Fruit fly (Drosophila melanogaster) whole organism, embryonic: ENCODE data around the gene CG9391.

Source experiments
- Ada2b ChIP-seq: fragments of 200-800 bp; sonication (Bioruptor generic); IDR thresholded peaks from 2 replicates; pipeline ENCODE4 v1.3.6; 2022; ENCODE audit warnings: missing biosample characterization, missing genetic modification characterization
- Atf-2 ChIP-seq: fragments of 200-800 bp; sonication (Bioruptor generic); optimal IDR thresholded peaks from 2 replicates; lab custom pipeline; 2016; ENCODE audit warnings: missing biosample characterization, missing genetic modification characterization
- CG10565 ChIP-seq: fragments of 200-800 bp; sonication (Bioruptor generic); optimal IDR thresholded peaks from 3 replicates; lab custom pipeline; 2016; ENCODE audit warnings: missing biosample characterization, mild to moderate bottlenecking, missing genetic modification characterization
- CG10979 ChIP-seq: fragments of 200-800 bp; sonication (Bioruptor generic); optimal IDR thresholded peaks from 2 replicates; lab custom pipeline; 2018; ENCODE audit warnings: missing biosample characterization, mild to moderate bottlenecking, missing genetic modification characterization, moderate library complexity
- CG11247 ChIP-seq: fragments of 200-800 bp; sonication (Bioruptor generic); IDR thresholded peaks from 2 replicates; pipeline ENCODE4 v1.3.6; 2022; ENCODE audit warnings: missing biosample characterization, missing genetic modification characterization
- CG14014 ChIP-seq: fragments of 200-800 bp; sonication (Bioruptor generic); IDR thresholded peaks from 2 replicates; pipeline ENCODE4 v1.3.6; 2022; ENCODE audit warnings: missing biosample characterization, missing genetic modification characterization
- CG15696 ChIP-seq: fragments of 200-800 bp; sonication (Bioruptor generic); optimal IDR thresholded peaks from 2 replicates; lab custom pipeline; 2019; ENCODE audit warnings: missing biosample characterization, mild to moderate bottlenecking, missing genetic modification characterization, moderate library complexity
- CG2116 ChIP-seq: fragments of 200-800 bp; sonication (Bioruptor generic); optimal IDR thresholded peaks from 3 replicates; lab custom pipeline; 2018; ENCODE audit warnings: missing biosample characterization, mild to moderate bottlenecking, missing genetic modification characterization
- CG32532 ChIP-seq: fragments of 200-800 bp; sonication (Bioruptor generic); IDR thresholded peaks from 2 replicates; pipeline ENCODE4 v1.3.6; 2022; ENCODE audit warnings: missing biosample characterization, missing genetic modification characterization
- CG3407 ChIP-seq: fragments of 200-800 bp; sonication (Bioruptor generic); optimal IDR thresholded peaks from 2 replicates; lab custom pipeline; 2018; ENCODE audit warnings: missing biosample characterization, mild to moderate bottlenecking, missing genetic modification characterization
- CG43689 ChIP-seq: fragments of 200-800 bp; sonication (Bioruptor generic); IDR thresholded peaks from 2 replicates; pipeline ENCODE4 v1.3.6; 2022; ENCODE audit warnings: missing biosample characterization, missing genetic modification characterization
- CG6175 ChIP-seq: fragments of 200-800 bp; sonication (Bioruptor generic); IDR thresholded peaks from 3 replicates; pipeline ENCODE4 v1.3.6; 2022; ENCODE audit warnings: missing biosample characterization, missing genetic modification characterization
- CG6272 ChIP-seq: fragments of 200-800 bp; sonication (Bioruptor generic); IDR thresholded peaks from 2 replicates; pipeline ENCODE4 v1.3.6; 2022; ENCODE audit warnings: missing biosample characterization, missing genetic modification characterization
- CG7357 ChIP-seq: fragments of 200-800 bp; sonication (Bioruptor generic); IDR thresholded peaks from 3 replicates; pipeline ENCODE4 v1.3.6; 2022; ENCODE audit warnings: missing biosample characterization, missing genetic modification characterization
- CG8089 ChIP-seq: fragments of 200-800 bp; sonication (Bioruptor generic); optimal IDR thresholded peaks from 3 replicates; lab custom pipeline; 2016; ENCODE audit warnings: missing biosample characterization, missing genetic modification characterization
- CG8281 ChIP-seq: fragments of 200-800 bp; sonication (Bioruptor generic); optimal IDR thresholded peaks from 2 replicates; lab custom pipeline; 2018; ENCODE audit warnings: missing biosample characterization, mild to moderate bottlenecking, missing genetic modification characterization, moderate library complexity
- CG8290 ChIP-seq, 3 experiments: fragments of 200-800 bp; sonication (Bioruptor generic); optimal IDR thresholded peaks; 2 replicates each; lab custom pipeline; 2016 to 2019; ENCODE audit warnings: missing biosample characterization in 3 of 3, missing genetic modification characterization in 3 of 3, mild to moderate bottlenecking in 2 of 3, moderate library complexity in 1 of 3
- CG9817 ChIP-seq: fragments of 200-800 bp; sonication (Bioruptor generic); optimal IDR thresholded peaks from 2 replicates; lab custom pipeline; 2018; ENCODE audit warnings: missing biosample characterization, mild to moderate bottlenecking, missing genetic modification characterization, moderate library complexity
- GATAe ChIP-seq: fragments of 200-800 bp; sonication (Bioruptor generic); conservative IDR thresholded peaks from 2 replicates; pipeline ENCODE4 v1.3.6; 2022; ENCODE audit warnings: missing biosample characterization, missing genetic modification characterization
- Gsc ChIP-seq: fragments of 200-800 bp; sonication (Bioruptor generic); IDR thresholded peaks from 2 replicates; pipeline ENCODE4 v1.3.6; 2022; ENCODE audit warnings: missing biosample characterization, missing genetic modification characterization
- HLH4C ChIP-seq: fragments of 200-800 bp; sonication (Bioruptor generic); IDR thresholded peaks from 3 replicates; pipeline ENCODE4 v1.3.6; 2022; ENCODE audit warnings: missing biosample characterization, missing genetic modification characterization; ENCODE audit not compliant: partially characterized antibody
- HLH54F ChIP-seq: fragments of 200-800 bp; sonication (Bioruptor generic); optimal IDR thresholded peaks from 3 replicates; lab custom pipeline; 2016; ENCODE audit warnings: missing biosample characterization, missing genetic modification characterization
- Hr51 ChIP-seq, 2 experiments: fragments of 200-800 bp; sonication (Bioruptor generic); optimal IDR thresholded peaks; 2 replicates in 1 of 2; 3 replicates in 1 of 2; lab custom pipeline; 2016 to 2018; ENCODE audit warnings: missing biosample characterization in 2 of 2, missing genetic modification characterization in 2 of 2, mild to moderate bottlenecking in 1 of 2, moderate library complexity in 1 of 2
- Ravus ChIP-seq: fragments of 200-800 bp; sonication (Bioruptor generic); IDR thresholded peaks from 2 replicates; pipeline ENCODE4 v1.3.6; 2022; ENCODE audit warnings: missing biosample characterization, missing genetic modification characterization
- Rx ChIP-seq: fragments of 200-800 bp; sonication (Bioruptor generic); IDR thresholded peaks from 2 replicates; pipeline ENCODE4 v1.3.6; 2022; ENCODE audit warnings: missing biosample characterization, missing genetic modification characterization
- Scr ChIP-seq: fragments of 200-800 bp; sonication (Bioruptor generic); IDR thresholded peaks from 2 replicates; pipeline ENCODE4 v1.3.6; 2022; ENCODE audit warnings: missing biosample characterization, missing genetic modification characterization; ENCODE audit not compliant: partially characterized antibody
- bab2 ChIP-seq: fragments of 200-800 bp; sonication (Bioruptor generic); optimal IDR thresholded peaks from 2 replicates; lab custom pipeline; 2016; ENCODE audit warnings: missing biosample characterization, missing genetic modification characterization
- btn ChIP-seq: fragments of 200-800 bp; sonication (Bioruptor generic); optimal IDR thresholded peaks from 2 replicates; lab custom pipeline; 2016; ENCODE audit warnings: missing biosample characterization, missing genetic modification characterization
- dysf ChIP-seq: fragments of 200-800 bp; sonication (Bioruptor generic); IDR thresholded peaks from 3 replicates; pipeline ENCODE4 v1.3.6; 2022; ENCODE audit warnings: missing biosample characterization, missing genetic modification characterization
- fru ChIP-seq: fragments of >200 bp; optimal IDR thresholded peaks from 2 replicates; lab custom pipeline; 2017
- grn ChIP-seq: fragments of 200-800 bp; sonication (Bioruptor generic); optimal IDR thresholded peaks from 3 replicates; lab custom pipeline; 2017; ENCODE audit warnings: missing biosample characterization, missing genetic modification characterization
- gt ChIP-seq: fragments of 200-800 bp; sonication (Bioruptor generic); IDR thresholded peaks from 2 replicates; pipeline ENCODE4 v1.3.6; 2022; ENCODE audit warnings: missing biosample characterization, missing genetic modification characterization
- jigr1 ChIP-seq: fragments of 200-800 bp; sonication (Bioruptor generic); IDR thresholded peaks from 3 replicates; pipeline ENCODE4 v1.3.6; 2022; ENCODE audit warnings: missing biosample characterization, missing genetic modification characterization
- lilli ChIP-seq: fragments of 200-800 bp; sonication (Bioruptor generic); optimal IDR thresholded peaks from 3 replicates; lab custom pipeline; 2016; ENCODE audit warnings: missing biosample characterization, missing genetic modification characterization
- pho ChIP-seq: fragments of 200-800 bp; sonication (Bioruptor generic); optimal IDR thresholded peaks from 2 replicates; lab custom pipeline; 2016; ENCODE audit warnings: missing biosample characterization, missing genetic modification characterization
- salm ChIP-seq: fragments of 200-800 bp; sonication (Bioruptor generic); optimal IDR thresholded peaks from 2 replicates; lab custom pipeline; 2018; ENCODE audit warnings: missing biosample characterization, mild to moderate bottlenecking, missing genetic modification characterization
- sens ChIP-seq: fragments of 200-800 bp; sonication (Bioruptor generic); peaks from one replicate; lab custom pipeline; 2016; ENCODE audit warnings: missing biosample characterization, missing genetic modification characterization
- sug ChIP-seq: fragments of 200-800 bp; optimal IDR thresholded peaks from 2 replicates; lab custom pipeline; 2019; ENCODE audit warnings: missing biosample characterization, mild to moderate bottlenecking, missing genetic modification characterization, moderate library complexity

Gene CG9391

DNA sequence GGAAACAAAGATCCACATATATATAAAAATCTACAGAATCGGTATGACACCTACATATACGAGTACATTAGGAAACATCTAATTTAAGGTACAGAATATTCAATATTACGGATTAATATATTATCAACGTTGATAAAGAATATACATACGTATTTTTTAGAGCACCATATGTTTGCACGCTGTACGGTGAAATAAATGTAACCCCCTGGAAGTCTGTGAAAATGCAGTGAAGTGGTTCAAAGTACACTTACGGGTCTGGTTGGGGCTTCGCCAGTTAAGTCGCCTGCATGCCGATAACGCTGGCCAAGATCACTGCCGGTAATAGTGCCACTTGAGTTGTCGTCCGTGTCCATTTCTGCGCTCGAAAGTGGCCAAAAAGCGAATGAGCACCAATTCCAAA lies 35.5 kb upstream of the CG9391 start:
- TF ChIP-seq bab2 (GFP tag; lab: Kevin White, UChicago): no peak
- no peak for TF ChIP-seq CG15696
- no peak for TF ChIP-seq CG10979 (tag; lab: Kevin White, UChicago)
- TF ChIP-seq btn (GFP tag; lab: Kevin White, UChicago): no peak
- TF ChIP-seq GATAe (GFP tag; lab: Robert Waterston, UW): peak; percentile 75
- peak; percentile 17 for TF ChIP-seq grn (GFP tag; lab: Kevin White, UChicago)
- no peak for TF ChIP-seq CG7357 (GFP tag; lab: Robert Waterston, UW)
- TF ChIP-seq lilli (GFP tag; lab: Kevin White, UChicago): no peak
- TF ChIP-seq sug (tag; lab: Kevin White, UChicago): peak; percentile 31
- TF ChIP-seq gt (GFP tag; lab: Robert Waterston, UW): no peak
- TF ChIP-seq CG8281 (tag; lab: Kevin White, UChicago): no peak
- TF ChIP-seq Gsc (GFP tag; lab: Robert Waterston, UW): no peak
- no peak for TF ChIP-seq Atf-2 (GFP tag; lab: Kevin White, UChicago)
- TF ChIP-seq Scr: no peak
- no peak for TF ChIP-seq Ravus (GFP tag; lab: Robert Waterston, UW)
- TF ChIP-seq CG2116 (GFP tag; lab: Kevin White, UChicago): no peak
- no peak for TF ChIP-seq Rx (GFP tag; lab: Robert Waterston, UW)
- TF ChIP-seq Ada2b (GFP tag; lab: Robert Waterston, UW): no peak
- TF ChIP-seq CG8089: no peak
- TF ChIP-seq CG32532: 0 out of 2 replicates have a peak, but pooled peaks have one; percentile 9
- TF ChIP-seq CG11247 (GFP tag; lab: Robert Waterston, UW): no peak
- TF ChIP-seq CG3407 (GFP tag; lab: Kevin White, UChicago): no peak
- no peak for TF ChIP-seq pho
- TF ChIP-seq CG10565 (GFP tag; lab: Kevin White, UChicago): no peak
- no peak for TF ChIP-seq CG43689 (GFP tag; lab: Robert Waterston, UW)
- peak; percentile 48 for TF ChIP-seq sens (GFP tag; lab: Kevin White, UChicago)
- no peak for TF ChIP-seq fru (lab: Kevin White, UChicago)
- TF ChIP-seq CG14014 (GFP tag; lab: Robert Waterston, UW): peak; percentile 21; the same call in 1 of the 2 replicates
- no peak for TF ChIP-seq jigr1
- TF ChIP-seq CG6175: no peak

dm6 chr3L:21302493-21302892 lies 34.4 kb upstream of the CG9391 start:
- TF ChIP-seq Hr51 (GFP tag; optimal IDR thresholded peaks at IDR 0.05; lab: Kevin White, UChicago): no peak
- 0 out of 2 replicates have a peak, but pooled peaks have one; percentile 14 for TF ChIP-seq Gsc (GFP tag; lab: Robert Waterston, UW)
- TF ChIP-seq CG9817 (tag; lab: Kevin White, UChicago): no peak
- no peak for TF ChIP-seq CG6272 (GFP tag; lab: Robert Waterston, UW)
- TF ChIP-seq salm (tag; lab: Kevin White, UChicago): no peak
- no peak for TF ChIP-seq HLH54F (GFP tag; lab: Kevin White, UChicago)
- 0 out of 3 replicates have a peak, but pooled peaks have one; percentile 7 for TF ChIP-seq dysf (GFP tag; lab: Robert Waterston, UW)
- no peak for TF ChIP-seq CG8290 (GFP tag; optimal IDR thresholded peaks at IDR 0.05; lab: Kevin White, UChicago)
- TF ChIP-seq CG8290 (tag; optimal IDR thresholded peaks at IDR 0.05; lab: Kevin White, UChicago): no peak
- no peak for TF ChIP-seq HLH4C (GFP tag; lab: Robert Waterston, UW)
- TF ChIP-seq, all 482 proteins: peak for 2
